Worm (Caenorhabditis elegans) whole organism, L2 larva: ENCODE data around the gene marc-2.
A peak's percentile ranks its signal among the peaks of the same experiment; 100 is the strongest.

ENCODE experiments used
- C34F6.9 ChIP-seq: fragments of 150-350 bp; optimal IDR thresholded peaks from 2 replicates; lab custom pipeline; 2014; ENCODE audit warnings: missing biosample characterization, missing genetic modification characterization
- F13H6.1 ChIP-seq: sonication (generic microtip); optimal IDR thresholded peaks from 2 replicates; lab custom pipeline; 2016; ENCODE audit warnings: missing genetic modification characterization, missing compliant biosample characterization
- Y55F3AM.14 ChIP-seq: fragments of 200-800 bp; sonication (Bioruptor generic); optimal IDR thresholded peaks from 2 replicates; lab custom pipeline; 2018; ENCODE audit warnings: mild to moderate bottlenecking, missing genetic modification characterization, missing compliant biosample characterization
- ZK546.5 ChIP-seq: sonication (generic microtip); optimal IDR thresholded peaks from 2 replicates; lab custom pipeline; 2017; ENCODE audit warnings: missing biosample characterization, missing genetic modification characterization
- aly-2 ChIP-seq: fragments of 150-350 bp; optimal IDR thresholded peaks from 2 replicates; lab custom pipeline; 2014; ENCODE audit warnings: missing biosample characterization, missing genetic modification characterization
- blmp-1 ChIP-seq: sonication (generic microtip); optimal IDR thresholded peaks from 2 replicates; lab custom pipeline; 2017; ENCODE audit warnings: missing genetic modification characterization, mild to moderate bottlenecking, missing compliant biosample characterization, antibody characterized with exemption, moderate library complexity; ENCODE audit not compliant: insufficient read depth
- ceh-16 ChIP-seq: fragments of 150-350 bp; optimal IDR thresholded peaks from 2 replicates; lab custom pipeline; 2014; ENCODE audit warnings: missing biosample characterization, missing genetic modification characterization
- crh-2 ChIP-seq: sonication (generic microtip); optimal IDR thresholded peaks from 2 replicates; lab custom pipeline; 2017; ENCODE audit warnings: missing biosample characterization, missing genetic modification characterization
- egl-27 ChIP-seq: sonication (generic microtip); optimal IDR thresholded peaks from 3 replicates; lab custom pipeline; 2017; ENCODE audit warnings: missing biosample characterization, missing genetic modification reagents, missing genetic modification characterization
- elt-3 ChIP-seq: sonication (generic microtip); optimal IDR thresholded peaks from 2 replicates; lab custom pipeline; 2017; ENCODE audit warnings: missing biosample characterization, missing genetic modification characterization
- fos-1 ChIP-seq: fragments of 150-350 bp; optimal IDR thresholded peaks from 2 replicates; lab custom pipeline; 2014; ENCODE audit warnings: missing biosample characterization, missing genetic modification characterization
- gmeb-1 ChIP-seq: fragments of 150-350 bp; optimal IDR thresholded peaks from 2 replicates; lab custom pipeline; 2014; ENCODE audit warnings: missing biosample characterization, missing genetic modification characterization
- lin-11 ChIP-seq: fragments of 150-350 bp; sonication (generic microtip); optimal IDR thresholded peaks from 2 replicates; lab custom pipeline; 2014; ENCODE audit warnings: missing biosample characterization, missing genetic modification characterization, inconsistent platforms, mixed read lengths
- mab-5 ChIP-seq: fragments of 150-350 bp; optimal IDR thresholded peaks from 2 replicates; lab custom pipeline; 2014; ENCODE audit warnings: missing biosample characterization, missing genetic modification characterization
- mdl-1 ChIP-seq, 2 experiments: fragments of 150-350 bp in 1 of 2; sonication (generic microtip) in 1 of 2; optimal IDR thresholded peaks; 2 replicates each; lab custom pipeline; 2017; ENCODE audit warnings: missing biosample characterization in 2 of 2, missing genetic modification characterization in 2 of 2
- nhr-11 ChIP-seq: fragments of 150-350 bp; optimal IDR thresholded peaks from 2 replicates; lab custom pipeline; 2014; ENCODE audit warnings: missing biosample characterization, missing genetic modification characterization
- nhr-21 ChIP-seq: fragments of 150-350 bp; optimal IDR thresholded peaks from 2 replicates; lab custom pipeline; 2014; ENCODE audit warnings: missing biosample characterization, missing genetic modification characterization
- nhr-23 ChIP-seq: fragments of 150-350 bp; optimal IDR thresholded peaks from 2 replicates; lab custom pipeline; 2014; ENCODE audit warnings: missing biosample characterization, missing genetic modification reagents, missing genetic modification characterization
- peb-1 ChIP-seq: fragments of 150-350 bp; optimal IDR thresholded peaks from 2 replicates; lab custom pipeline; 2014; ENCODE audit warnings: missing biosample characterization, missing genetic modification characterization
- sem-4 ChIP-seq: fragments of 150-350 bp; optimal IDR thresholded peaks from 2 replicates; lab custom pipeline; 2014; ENCODE audit warnings: missing biosample characterization, missing genetic modification reagents, missing genetic modification characterization
- sma-3 ChIP-seq: sonication (generic microtip); optimal IDR thresholded peaks from 2 replicates; lab custom pipeline; 2016; ENCODE audit warnings: missing genetic modification reagents, missing genetic modification characterization, missing compliant biosample characterization
- sma-9 ChIP-seq, 2 experiments: fragments of 150-350 bp in 1 of 2; sonication (generic microtip) in 1 of 2; optimal IDR thresholded peaks; 2 replicates each; lab custom pipeline; 2014 to 2016; ENCODE audit warnings: missing genetic modification characterization in 2 of 2, mild to moderate bottlenecking in 1 of 2, missing biosample characterization in 1 of 2, missing compliant biosample characterization in 1 of 2, missing genetic modification reagents in 1 of 2, moderate library complexity in 1 of 2
- unc-39 ChIP-seq: fragments of 150-350 bp; optimal IDR thresholded peaks from 2 replicates; lab custom pipeline; 2014; ENCODE audit warnings: missing biosample characterization, missing genetic modification characterization
- unc-62 ChIP-seq: fragments of 150-350 bp; optimal IDR thresholded peaks from 2 replicates; lab custom pipeline; 2014; ENCODE audit warnings: missing biosample characterization, missing genetic modification reagents, missing genetic modification characterization
- zag-1 ChIP-seq: fragments of 150-350 bp; optimal IDR thresholded peaks from 2 replicates; lab custom pipeline; 2014; ENCODE audit warnings: missing biosample characterization, missing genetic modification characterization
- ztf-11 ChIP-seq: sonication (generic microtip); optimal IDR thresholded peaks from 2 replicates; lab custom pipeline; 2017; ENCODE audit warnings: missing biosample characterization, missing genetic modification characterization
- ztf-4 ChIP-seq: fragments of 150-350 bp; optimal IDR thresholded peaks from 2 replicates; lab custom pipeline; 2014; ENCODE audit warnings: missing biosample characterization, missing genetic modification characterization

The marc-2 gene

DNA sequence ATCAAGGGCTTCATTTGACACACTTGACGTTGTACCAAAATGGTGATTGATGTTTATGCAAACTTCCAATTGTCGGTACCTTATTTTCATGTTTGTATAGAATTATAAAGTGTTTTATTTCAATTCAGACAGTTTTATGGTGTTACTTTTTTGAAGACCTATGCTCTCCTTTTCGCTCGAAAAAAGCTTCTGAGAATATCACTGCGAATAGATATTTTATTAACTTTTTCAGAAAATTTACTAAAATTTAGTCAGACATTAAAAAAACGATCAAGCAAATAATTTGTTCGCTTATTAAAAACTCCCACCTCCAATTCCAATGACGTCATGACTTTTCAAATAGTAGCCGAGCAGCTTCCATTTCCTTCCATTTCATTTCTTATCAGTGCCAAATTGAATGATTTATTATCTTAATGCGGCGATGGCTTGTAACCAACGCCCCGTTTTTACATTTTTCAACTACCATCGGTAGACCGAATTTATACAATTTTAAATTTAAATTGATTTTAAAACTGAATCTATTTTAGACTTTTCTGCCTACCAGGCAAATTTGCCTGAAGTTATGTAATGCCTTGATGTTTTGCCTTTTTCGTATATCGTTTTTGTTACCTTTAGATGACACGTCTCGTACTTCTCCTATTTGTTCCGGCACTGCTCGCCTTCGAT lies 13.8 kb downstream of the marc-2 start, which contains the start of gene M28.10:
TSS of gene M28.10 (plus strand) at position 616 of the 666 bp plus-strand sequence.
- TF ChIP-seq elt-3 (no peak), fos-1 (tag; lab: Kevin White, UChicago) (peak; percentile 1), blmp-1 (tag; lab: Kevin White, UChicago) (no peak), ZK546.5 (tag; lab: Kevin White, UChicago) (no peak), ztf-4 (tag; lab: Kevin White, UChicago) (no peak), C34F6.9 (tag; lab: Kevin White, UChicago) (no peak), unc-39 (no peak)

DNA sequence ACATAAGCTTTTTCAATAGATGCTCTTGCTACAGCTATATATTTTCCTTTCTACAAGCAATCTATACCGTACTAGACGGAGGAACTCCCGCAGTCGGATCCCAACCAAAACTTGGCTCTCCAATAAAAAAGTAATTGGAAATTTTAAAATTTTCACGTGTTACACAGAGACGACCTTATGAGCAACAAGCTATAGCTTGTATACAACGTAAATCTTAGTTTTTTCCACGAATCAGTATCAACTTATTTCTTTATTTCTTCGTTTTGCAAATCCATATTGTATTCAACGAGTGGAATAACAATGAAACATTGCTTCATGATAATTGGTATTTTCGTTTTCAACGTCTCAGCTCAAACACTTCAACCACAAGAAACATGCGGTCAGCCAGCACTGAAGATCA lies 17.4 kb downstream of the marc-2 start, which contains the start of gene M28.4:
TSS of gene M28.4 (plus strand) at position 301 of the 400 bp plus-strand sequence.
- TF ChIP-seq Y55F3AM.14, result no peak
- TF ChIP-seq elt-3, result no peak
- TF ChIP-seq nhr-23 (tag; lab: Kevin White, UChicago), result no peak
- TF ChIP-seq sma-9 (GFP tag; optimal IDR thresholded peaks at IDR 0.05; lab: Kevin White, UChicago), result no peak
- no peak for TF ChIP-seq sma-9 (tag; optimal IDR thresholded peaks at IDR 0.05; lab: Kevin White, UChicago)
- no peak for TF ChIP-seq fos-1 (tag; lab: Kevin White, UChicago)
- no peak for TF ChIP-seq sem-4 (tag; lab: Kevin White, UChicago)
- TF ChIP-seq mdl-1 (tag; optimal IDR thresholded peaks at IDR 0.05; lab: Kevin White, UChicago), result no peak
- no peak for TF ChIP-seq sma-3 (GFP tag; lab: Kevin White, UChicago)
- TF ChIP-seq unc-62 (GFP tag; lab: Kevin White, UChicago), result no peak
- no peak for TF ChIP-seq crh-2 (tag; lab: Kevin White, UChicago)
- TF ChIP-seq peb-1 (tag; lab: Kevin White, UChicago), result no peak
- no peak for TF ChIP-seq F13H6.1 (tag; lab: Kevin White, UChicago)
- TF ChIP-seq ztf-11 (tag; lab: Kevin White, UChicago), result no peak

- TF ChIP-seq fos-1 (tag; lab: Kevin White, UChicago) (no peak), mab-5 (tag; lab: Kevin White, UChicago) (no peak), nhr-11 (tag; lab: Kevin White, UChicago) (no peak), elt-3 (no peak), nhr-21 (tag; lab: Kevin White, UChicago) (no peak), egl-27 (no peak)
Observed at ce11 chrII:10639110-10639509, 21.7 kb downstream of the marc-2 start, which contains the start of gene M28.9. M28.9 (plus strand) TSS chrII:10639410.

- TF ChIP-seq mdl-1 (tag; optimal IDR thresholded peaks at IDR 0.05; lab: Kevin White, UChicago) (no peak), ceh-16 (tag; lab: Kevin White, UChicago) (no peak), fos-1 (tag; lab: Kevin White, UChicago) (peak; percentile 55), sma-3 (GFP tag; lab: Kevin White, UChicago) (no peak)
Observed at ce11 chrII:10630944-10631343, 29.8 kb downstream of the marc-2 start.

- TF ChIP-seq zag-1 (tag; lab: Kevin White, UChicago) (no peak), mab-5 (tag; lab: Kevin White, UChicago) (no peak), aly-2 (tag; lab: Kevin White, UChicago) (no peak), gmeb-1 (tag; lab: Kevin White, UChicago) (no peak)
Observed at ce11 chrII:10627963-10628362, 32.8 kb downstream of the marc-2 start, which contains the start of gene M28.8. M28.8 (plus strand) TSS chrII:10628263.

ce11 chrII:10627086-10627485 lies 33.7 kb downstream of the marc-2 start:
- TF ChIP-seq ZK546.5 (tag; lab: Kevin White, UChicago) (no peak), ztf-11 (tag; lab: Kevin White, UChicago) (no peak), lin-11 (tag; lab: Kevin White, UChicago) (no peak), egl-27 (no peak), sma-3 (GFP tag; lab: Kevin White, UChicago) (no peak), fos-1 (tag; lab: Kevin White, UChicago) (peak; percentile 94), nhr-23 (tag; lab: Kevin White, UChicago) (no peak), mab-5 (tag; lab: Kevin White, UChicago) (no peak), F13H6.1 (tag; lab: Kevin White, UChicago) (peak; percentile 8)
